Fruit fly (Drosophila melanogaster) whole organism, embryonic: ENCODE results near the gene Tengl3.
A peak's percentile ranks its signal among the peaks of the same experiment; 100 is the strongest.

Source experiments
- CG10274 ChIP-seq: fragments of 200-800 bp; sonication (Bioruptor generic); optimal IDR thresholded peaks from 3 replicates; lab custom pipeline; 2017; ENCODE audit warnings: missing biosample characterization, mild to moderate bottlenecking, missing genetic modification characterization
- CG10543 ChIP-seq: fragments of 200-800 bp; sonication (Bioruptor generic); optimal IDR thresholded peaks from 3 replicates; lab custom pipeline; 2017; ENCODE audit warnings: missing biosample characterization, mild to moderate bottlenecking, missing genetic modification characterization, moderate library complexity
- CG10654 ChIP-seq: fragments of 200-800 bp; sonication (Bioruptor generic); optimal IDR thresholded peaks from 2 replicates; lab custom pipeline; 2016; ENCODE audit warnings: missing biosample characterization, missing genetic modification characterization
- CG10979 ChIP-seq: fragments of 200-800 bp; sonication (Bioruptor generic); optimal IDR thresholded peaks from 2 replicates; lab custom pipeline; 2018; ENCODE audit warnings: missing biosample characterization, mild to moderate bottlenecking, missing genetic modification characterization, moderate library complexity
- CG13624 ChIP-seq: fragments of 200-800 bp; sonication (Bioruptor generic); optimal IDR thresholded peaks from 2 replicates; lab custom pipeline; 2016; ENCODE audit warnings: missing biosample characterization, missing genetic modification characterization
- CG15696 ChIP-seq: fragments of 200-800 bp; sonication (Bioruptor generic); optimal IDR thresholded peaks from 2 replicates; lab custom pipeline; 2019; ENCODE audit warnings: missing biosample characterization, mild to moderate bottlenecking, missing genetic modification characterization, moderate library complexity
- CG1647 ChIP-seq: fragments of 200-800 bp; sonication (Bioruptor generic); optimal IDR thresholded peaks from 3 replicates; lab custom pipeline; 2016; ENCODE audit warnings: missing biosample characterization, missing genetic modification characterization
- CG17328 ChIP-seq: fragments of 200-800 bp; sonication (Bioruptor generic); IDR thresholded peaks from 2 replicates; pipeline ENCODE4 v1.3.6; 2022; ENCODE audit warnings: missing biosample characterization, missing genetic modification characterization
- CG17612 ChIP-seq: fragments of 200-800 bp; sonication (Bioruptor generic); IDR thresholded peaks from 2 replicates; pipeline ENCODE4 v1.3.6; 2022; ENCODE audit warnings: missing biosample characterization, missing genetic modification characterization
- CG1792 ChIP-seq: fragments of 200-800 bp; sonication (Bioruptor generic); optimal IDR thresholded peaks from 2 replicates; lab custom pipeline; 2016; ENCODE audit warnings: missing biosample characterization, missing genetic modification characterization
- CG2116 ChIP-seq: fragments of 200-800 bp; sonication (Bioruptor generic); optimal IDR thresholded peaks from 3 replicates; lab custom pipeline; 2018; ENCODE audit warnings: missing biosample characterization, mild to moderate bottlenecking, missing genetic modification characterization
- CG2889 ChIP-seq: fragments of 200-800 bp; sonication (Bioruptor generic); IDR thresholded peaks from 3 replicates; pipeline ENCODE4 v1.3.6; 2022; ENCODE audit warnings: missing biosample characterization, missing genetic modification characterization
- CG31365 ChIP-seq: fragments of 200-800 bp; sonication (Bioruptor generic); optimal IDR thresholded peaks from 2 replicates; lab custom pipeline; 2018; ENCODE audit warnings: missing biosample characterization, mild to moderate bottlenecking, missing genetic modification characterization
- CG3407 ChIP-seq: fragments of 200-800 bp; sonication (Bioruptor generic); optimal IDR thresholded peaks from 2 replicates; lab custom pipeline; 2018; ENCODE audit warnings: missing biosample characterization, mild to moderate bottlenecking, missing genetic modification characterization
- CG42726 ChIP-seq: fragments of 200-800 bp; sonication (Bioruptor generic); IDR thresholded peaks from 2 replicates; pipeline ENCODE4 v1.3.6; 2022; ENCODE audit warnings: missing biosample characterization, missing genetic modification characterization; ENCODE audit not compliant: partially characterized antibody
- CG4730 ChIP-seq: fragments of 200-800 bp; sonication (Bioruptor generic); IDR thresholded peaks from 2 replicates; pipeline ENCODE4 v1.3.6; 2022; ENCODE audit warnings: missing biosample characterization, missing genetic modification characterization
- CG6683 ChIP-seq: fragments of 200-800 bp; sonication (Bioruptor generic); optimal IDR thresholded peaks from 2 replicates; lab custom pipeline; 2017; ENCODE audit warnings: missing biosample characterization, mild to moderate bottlenecking, missing genetic modification characterization, missing genetic modification reagents
- CG6765 ChIP-seq: fragments of 200-800 bp; sonication (Bioruptor generic); optimal IDR thresholded peaks from 3 replicates; lab custom pipeline; 2017; ENCODE audit warnings: missing biosample characterization, mild to moderate bottlenecking, missing genetic modification characterization
- CG7839 ChIP-seq: fragments of 200-800 bp; sonication (Bioruptor generic); optimal IDR thresholded peaks from 3 replicates; lab custom pipeline; 2018; ENCODE audit warnings: missing biosample characterization, mild to moderate bottlenecking, missing genetic modification characterization, moderate library complexity
- CG9437 ChIP-seq: fragments of 200-800 bp; sonication (Bioruptor generic); optimal IDR thresholded peaks from 2 replicates; lab custom pipeline; 2018; ENCODE audit warnings: missing biosample characterization, mild to moderate bottlenecking, missing genetic modification characterization
- CG9727 ChIP-seq: fragments of 200-800 bp; sonication (Bioruptor generic); optimal IDR thresholded peaks from 3 replicates; lab custom pipeline; 2017; ENCODE audit warnings: missing biosample characterization, mild to moderate bottlenecking, missing genetic modification characterization
- CTCF ChIP-seq: fragments of 200-800 bp; sonication (Bioruptor generic); optimal IDR thresholded peaks from 2 replicates; lab custom pipeline; 2017; ENCODE audit warnings: missing biosample characterization, mild to moderate bottlenecking, missing genetic modification characterization, moderate library complexity
- Camta ChIP-seq: fragments of 200-800 bp; sonication (Bioruptor generic); optimal IDR thresholded peaks from 2 replicates; lab custom pipeline; 2016; ENCODE audit warnings: missing biosample characterization, missing genetic modification characterization
- Ets65A ChIP-seq: fragments of 200-800 bp; sonication (Bioruptor generic); peaks from one replicate; lab custom pipeline; 2016; ENCODE audit warnings: missing biosample characterization, missing genetic modification characterization
- Fer2 ChIP-seq: fragments of 200-800 bp; sonication (Bioruptor generic); optimal IDR thresholded peaks from 2 replicates; lab custom pipeline; 2018; ENCODE audit warnings: missing biosample characterization, mild to moderate bottlenecking, missing genetic modification characterization, moderate library complexity
- Gug ChIP-seq: fragments of 200-800 bp; sonication (Bioruptor generic); IDR thresholded peaks from 4 replicates; pipeline ENCODE4 v1.3.6; 2022; ENCODE audit warnings: missing biosample characterization, missing genetic modification characterization
- H15 ChIP-seq: fragments of 200-800 bp; sonication (Bioruptor generic); IDR thresholded peaks from 3 replicates; pipeline ENCODE4 v1.3.6; 2022; ENCODE audit warnings: missing biosample characterization, missing genetic modification characterization
- HLH54F ChIP-seq: fragments of 200-800 bp; sonication (Bioruptor generic); optimal IDR thresholded peaks from 3 replicates; lab custom pipeline; 2016; ENCODE audit warnings: missing biosample characterization, missing genetic modification characterization
- Hand ChIP-seq: fragments of 200-800 bp; sonication (Bioruptor generic); optimal IDR thresholded peaks from 2 replicates; lab custom pipeline; 2017; ENCODE audit warnings: mild to moderate bottlenecking, missing biosample characterization, missing genetic modification reagents, missing genetic modification characterization
- Max ChIP-seq: fragments of 200-800 bp; sonication (Bioruptor generic); optimal IDR thresholded peaks from 2 replicates; lab custom pipeline; 2016; ENCODE audit warnings: missing biosample characterization, mild to moderate bottlenecking, missing genetic modification characterization
- Myb ChIP-seq: fragments of 200-800 bp; sonication (Bioruptor generic); optimal IDR thresholded peaks from 2 replicates; lab custom pipeline; 2016; ENCODE audit warnings: missing biosample characterization, missing genetic modification characterization
- NFAT ChIP-seq: fragments of 200-800 bp; sonication (Bioruptor generic); IDR thresholded peaks from 2 replicates; pipeline ENCODE4 v1.3.6; 2022; ENCODE audit warnings: missing biosample characterization, missing genetic modification characterization
- Nf-YA ChIP-seq: fragments of 200-800 bp; sonication (Bioruptor generic); IDR thresholded peaks from 2 replicates; pipeline ENCODE4 v1.3.6; 2022; ENCODE audit warnings: missing biosample characterization, missing genetic modification characterization
- Oaz ChIP-seq: fragments of 200-800 bp; sonication (Bioruptor generic); IDR thresholded peaks from 2 replicates; pipeline ENCODE4 v1.3.6; 2022; ENCODE audit warnings: missing biosample characterization, missing genetic modification characterization
- Sry-δ ChIP-seq: fragments of 200-800 bp; sonication (Bioruptor generic); optimal IDR thresholded peaks from 2 replicates; lab custom pipeline; 2016; ENCODE audit warnings: missing biosample characterization, missing genetic modification characterization
- az2 ChIP-seq: fragments of 200-800 bp; sonication (Bioruptor generic); optimal IDR thresholded peaks from 3 replicates; lab custom pipeline; 2016; ENCODE audit warnings: missing biosample characterization, missing genetic modification characterization
- bigmax ChIP-seq: fragments of 200-800 bp; sonication (Bioruptor generic); optimal IDR thresholded peaks from 2 replicates; lab custom pipeline; 2018; ENCODE audit warnings: missing biosample characterization, mild to moderate bottlenecking, missing genetic modification characterization
- br ChIP-seq: fragments of >200 bp; optimal IDR thresholded peaks from 2 replicates; lab custom pipeline; 2017
- disco-r ChIP-seq: fragments of 200-800 bp; sonication (Bioruptor generic); optimal IDR thresholded peaks from 2 replicates; lab custom pipeline; 2016; ENCODE audit warnings: missing biosample characterization, missing genetic modification characterization
- dpn ChIP-seq, 2 experiments: fragments of 200-800 bp; sonication (Bioruptor generic); optimal IDR thresholded peaks; 3 replicates each; lab custom pipeline; 2016; ENCODE audit warnings: missing biosample characterization in 2 of 2, missing genetic modification characterization in 2 of 2
- eve ChIP-seq, 2 experiments: fragments of >200 bp; optimal IDR thresholded peaks; 2 replicates each; lab custom pipeline; 2017; ENCODE audit warnings: missing biosample characterization in 2 of 2, missing genetic modification characterization in 2 of 2
- fd3F ChIP-seq: fragments of 200-800 bp; sonication (Bioruptor generic); optimal IDR thresholded peaks from 2 replicates; lab custom pipeline; 2018; ENCODE audit warnings: missing biosample characterization, mild to moderate bottlenecking, missing genetic modification characterization, moderate library complexity
- grn ChIP-seq: fragments of 200-800 bp; sonication (Bioruptor generic); optimal IDR thresholded peaks from 3 replicates; lab custom pipeline; 2017; ENCODE audit warnings: missing biosample characterization, missing genetic modification characterization
- jing ChIP-seq: fragments of 200-800 bp; sonication (Bioruptor generic); optimal IDR thresholded peaks from 2 replicates; lab custom pipeline; 2018; ENCODE audit warnings: missing biosample characterization, mild to moderate bottlenecking, missing genetic modification characterization
- ranshi ChIP-seq: fragments of 200-800 bp; sonication (Bioruptor generic); IDR thresholded peaks from 2 replicates; pipeline ENCODE4 v1.3.6; 2022; ENCODE audit warnings: missing biosample characterization, missing genetic modification characterization
- sens ChIP-seq: fragments of 200-800 bp; sonication (Bioruptor generic); peaks from one replicate; lab custom pipeline; 2016; ENCODE audit warnings: missing biosample characterization, missing genetic modification characterization
- sob ChIP-seq: fragments of 200-800 bp; sonication (Bioruptor generic); IDR thresholded peaks from 2 replicates; pipeline ENCODE4 v1.3.6; 2022; ENCODE audit warnings: missing biosample characterization, missing genetic modification characterization
- unpg ChIP-seq: fragments of 200-800 bp; sonication (Bioruptor generic); optimal IDR thresholded peaks from 3 replicates; lab custom pipeline; 2018; ENCODE audit warnings: missing biosample characterization, mild to moderate bottlenecking, missing genetic modification characterization, moderate library complexity
- vfl ChIP-seq: fragments of 200-800 bp; sonication (Bioruptor generic); optimal IDR thresholded peaks from 2 replicates; lab custom pipeline; 2016; ENCODE audit warnings: missing biosample characterization, missing genetic modification characterization
- yki ChIP-seq: fragments of >200 bp; optimal IDR thresholded peaks from 3 replicates; lab custom pipeline; 2018
- zf30C ChIP-seq: fragments of 200-800 bp; sonication (Bioruptor generic); optimal IDR thresholded peaks from 3 replicates; lab custom pipeline; 2018; ENCODE audit warnings: missing biosample characterization, mild to moderate bottlenecking, missing genetic modification characterization

The Tengl3 gene

DNA sequence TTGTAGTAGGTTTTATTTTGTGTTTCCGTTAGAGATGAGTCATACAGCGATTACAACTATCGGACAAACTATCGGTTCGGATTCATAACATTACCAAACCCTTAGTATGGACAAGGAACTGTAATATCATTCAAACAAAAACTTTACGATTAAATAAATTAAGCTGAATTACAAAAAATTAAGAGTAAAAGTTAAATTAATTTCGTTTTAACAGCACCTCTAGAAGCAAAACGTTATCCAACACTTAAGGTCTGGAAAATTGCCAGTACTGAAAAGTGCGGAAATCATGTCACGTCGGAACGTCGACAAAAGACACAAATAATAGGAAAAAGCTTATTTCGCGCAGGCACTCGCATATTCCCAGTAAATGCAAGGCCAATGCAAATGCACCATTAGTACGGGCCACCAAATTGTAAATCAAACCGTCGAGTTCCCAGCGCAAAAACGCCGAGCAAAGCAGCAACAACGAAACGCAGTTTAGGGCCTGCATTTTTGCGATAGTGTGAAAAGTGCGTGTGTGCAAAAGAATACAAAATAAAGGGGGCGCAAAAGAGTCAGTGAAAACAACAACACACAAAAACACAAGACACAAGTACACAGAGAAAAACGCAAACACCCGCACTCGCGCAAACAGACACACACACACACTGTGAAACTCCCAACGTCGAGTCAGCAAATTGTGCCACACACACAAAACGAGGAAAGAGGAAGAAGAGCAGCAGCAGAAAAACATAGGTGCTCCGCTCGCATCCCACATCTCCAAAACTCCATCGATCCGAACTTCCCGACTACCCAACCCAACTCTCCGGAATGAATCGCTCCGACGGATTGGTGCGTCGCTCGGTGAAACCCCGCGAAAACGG is 11.6 kb downstream of the Tengl3 start, which contains the start of the genes CG15387 and sau (continued):
- TF ChIP-seq CG10543, result peak; percentile 94
- peak; percentile 72 for TF ChIP-seq fd3F
- peak; percentile 72 for TF ChIP-seq CG1647
- peak; percentile 76 for TF ChIP-seq Gug (GFP tag; lab: Robert Waterston, UW)
- TF ChIP-seq CG9437 (GFP tag; lab: Kevin White, UChicago), result peak; percentile 85
- TF ChIP-seq CG17612, result 0 out of 2 replicates have a peak, but pooled peaks have one; percentile 35
- peak; percentile 55 for TF ChIP-seq Oaz
- TF ChIP-seq Fer2 (tag; lab: Kevin White, UChicago), result peak; percentile 85
- peak; percentile 86 for TF ChIP-seq CG15696
- peak; percentile 90 for TF ChIP-seq Camta
- no peak for TF ChIP-seq eve (GFP tag; optimal IDR thresholded peaks at IDR 0.05; lab: Kevin White, UChicago)
- peak; percentile 84 for TF ChIP-seq CG3407
- peak; percentile 91 for TF ChIP-seq CG9727 (GFP tag; lab: Kevin White, UChicago)
- peak; percentile 34 for TF ChIP-seq grn (GFP tag; lab: Kevin White, UChicago)
- no peak for TF ChIP-seq yki (lab: Kevin White, UChicago)
- TF ChIP-seq CG10979, result peak; percentile 77
- TF ChIP-seq CG13624 (GFP tag; lab: Kevin White, UChicago), result peak; percentile 92
- peak; percentile 92 for TF ChIP-seq Max (GFP tag; lab: Kevin White, UChicago)
- peak; percentile 79 for TF ChIP-seq CG2889 (GFP tag; lab: Robert Waterston, UW)
- peak; percentile 86 for TF ChIP-seq vfl
- peak; percentile 90 for TF ChIP-seq CG2116 (GFP tag; lab: Kevin White, UChicago)
- peak; percentile 99 for TF ChIP-seq sens (GFP tag; lab: Kevin White, UChicago)
- peak; percentile 93 for TF ChIP-seq sob (GFP tag; lab: Robert Waterston, UW)
- TF ChIP-seq CG6765 (GFP tag; lab: Kevin White, UChicago), result peak; percentile 80
- TF ChIP-seq CG1792 (GFP tag; lab: Kevin White, UChicago), result peak; percentile 77
- peak; percentile 66 for TF ChIP-seq CG4730
- peak; percentile 23 for TF ChIP-seq CTCF (GFP tag; lab: Kevin White, UChicago)
- TF ChIP-seq CG10274, result peak; percentile 60
- no peak for TF ChIP-seq CG31365 (tag; lab: Kevin White, UChicago)
- TF ChIP-seq CG6683 (GFP tag; lab: Kevin White, UChicago), result peak; percentile 58
- no peak; the same call in none of the 2 replicates for TF ChIP-seq NFAT (GFP tag; lab: Robert Waterston, UW)
- TF ChIP-seq CG17328 (GFP tag; lab: Robert Waterston, UW), result peak; percentile 76
- TF ChIP-seq unpg (GFP tag; lab: Kevin White, UChicago), result peak; percentile 85
- peak; percentile 47 for TF ChIP-seq Nf-YA (GFP tag; lab: Robert Waterston, UW)
- peak; percentile 65 for TF ChIP-seq zf30C (GFP tag; lab: Kevin White, UChicago)
- TF ChIP-seq CG10654, result peak; percentile 87
- no peak for TF ChIP-seq br (lab: Kevin White, UChicago)
- peak; percentile 84 for TF ChIP-seq disco-r (GFP tag; lab: Kevin White, UChicago)
- TF ChIP-seq bigmax (GFP tag; lab: Kevin White, UChicago), result no peak
- TF ChIP-seq Hand (GFP tag; lab: Kevin White, UChicago), result peak; percentile 52
- TF ChIP-seq Ets65A (GFP tag; lab: Kevin White, UChicago), result peak; percentile 99
- TF ChIP-seq ranshi (GFP tag; lab: Robert Waterston, UW), result peak; percentile 82
- TF ChIP-seq H15 (GFP tag; lab: Robert Waterston, UW), result peak; percentile 76; the same call in 2 of the 3 replicates
- TF ChIP-seq jing (GFP tag; lab: Kevin White, UChicago), result peak; percentile 9
- TF ChIP-seq az2 (GFP tag; lab: Kevin White, UChicago), result peak; percentile 84
- TF ChIP-seq HLH54F (GFP tag; lab: Kevin White, UChicago), result peak; percentile 93
- peak; percentile 85 for TF ChIP-seq CG7839 (tag; lab: Kevin White, UChicago)
- peak; percentile 70; the same call in 1 of the 2 replicates for TF ChIP-seq CG42726 (GFP tag; lab: Robert Waterston, UW)
- peak; percentile 97 for TF ChIP-seq Sry-δ
- TF ChIP-seq dpn (GFP tag; optimal IDR thresholded peaks at IDR 0.05; lab: Kevin White, UChicago), result peak; percentile 87 to 95
- TF ChIP-seq Myb (GFP tag; lab: Kevin White, UChicago), result peak; percentile 80
